Worm (Caenorhabditis elegans) whole organism, L1 larva: ENCODE results near the gene bud-13.

Experiments used
- Y116A8C.19 ChIP-seq: sonication (generic microtip); optimal IDR thresholded peaks from 2 replicates; lab custom pipeline; 2016; ENCODE audit warnings: missing compliant biosample characterization, missing genetic modification characterization, borderline replicate concordance
- aly-2 ChIP-seq: fragments of 150-350 bp; optimal IDR thresholded peaks from 2 replicates; lab custom pipeline; 2014; ENCODE audit warnings: missing biosample characterization, missing genetic modification characterization
- ama-1 ChIP-seq: fragments of 150-350 bp; optimal IDR thresholded peaks from 2 replicates; lab custom pipeline; 2014
- blmp-1 ChIP-seq: fragments of 150-350 bp; optimal IDR thresholded peaks from 2 replicates; lab custom pipeline; 2014; ENCODE audit warnings: missing biosample characterization, missing genetic modification characterization
- ceh-8 ChIP-seq: fragments of 200-800 bp; sonication (Bioruptor generic); optimal IDR thresholded peaks from 2 replicates; lab custom pipeline; 2018; ENCODE audit warnings: mild to moderate bottlenecking, missing genetic modification characterization, moderate library complexity, missing compliant biosample characterization
- ceh-82 ChIP-seq, 3 experiments: fragments of 150-350 bp in 1 of 3; sonication (generic microtip) in 2 of 3; optimal IDR thresholded peaks; 2 replicates each; lab custom pipeline; 2014 to 2017; ENCODE audit warnings: missing biosample characterization in 3 of 3, missing genetic modification characterization in 3 of 3
- ceh-90 ChIP-seq: sonication (generic microtip); optimal IDR thresholded peaks from 2 replicates; lab custom pipeline; 2016; ENCODE audit warnings: missing genetic modification characterization, missing compliant biosample characterization
- ces-1 ChIP-seq: fragments of 150-350 bp; optimal IDR thresholded peaks from 2 replicates; lab custom pipeline; 2014; ENCODE audit warnings: missing biosample characterization, missing genetic modification reagents, missing genetic modification characterization
- dpl-1 ChIP-seq, 3 experiments: fragments of 150-350 bp in 2 of 3; sonication (generic microtip) in 1 of 3; optimal IDR thresholded peaks; 2 replicates each; lab custom pipeline; 2014 to 2017; ENCODE audit warnings: missing biosample characterization in 3 of 3, missing genetic modification characterization in 3 of 3, missing genetic modification reagents in 3 of 3
- dsc-1 ChIP-seq: sonication (generic microtip); optimal IDR thresholded peaks from 2 replicates; lab custom pipeline; 2016; ENCODE audit warnings: mild to moderate bottlenecking, missing genetic modification characterization, missing compliant biosample characterization
- efl-1 ChIP-seq, 4 experiments: fragments of 150-350 bp; optimal IDR thresholded peaks in 3 of 4; peaks in 1 of 4; 1 replicate in 1 of 4; 2 replicates in 3 of 4; lab custom pipeline; 2014; ENCODE audit warnings: missing biosample characterization in 2 of 4, missing genetic modification characterization in 2 of 4, missing genetic modification reagents in 2 of 4
- efl-3 ChIP-seq: fragments of 200-800 bp; sonication (Bioruptor generic); optimal IDR thresholded peaks from 2 replicates; lab custom pipeline; 2018; ENCODE audit warnings: mild to moderate bottlenecking, missing genetic modification characterization, missing compliant biosample characterization
- egl-27 ChIP-seq, 2 experiments: fragments of 150-350 bp in 1 of 2; sonication (generic microtip); optimal IDR thresholded peaks; 3 replicates each; lab custom pipeline; 2017 to 2018; ENCODE audit warnings: missing biosample characterization in 2 of 2, missing genetic modification characterization in 2 of 2, missing genetic modification reagents in 2 of 2
- elt-2 ChIP-seq: sonication (generic microtip); optimal IDR thresholded peaks from 2 replicates; lab custom pipeline; 2016; ENCODE audit warnings: missing genetic modification characterization, mild to moderate bottlenecking, inconsistent platforms, missing compliant biosample characterization, missing genetic modification reagents
- elt-3 ChIP-seq, 6 experiments: fragments of 150-350 bp in 1 of 6; sonication (generic microtip); optimal IDR thresholded peaks; 2 replicates each; lab custom pipeline; 2017 to 2018; ENCODE audit warnings: missing biosample characterization in 6 of 6, missing genetic modification characterization in 6 of 6, inconsistent platforms in 1 of 6
- ets-5 ChIP-seq: fragments of 200-800 bp; sonication (Bioruptor generic); IDR thresholded peaks from 2 replicates; pipeline ENCODE4 v1.3.6; 2022; ENCODE audit warnings: missing genetic modification characterization, missing compliant biosample characterization
- fkh-10 ChIP-seq: sonication (generic microtip); optimal IDR thresholded peaks from 2 replicates; lab custom pipeline; 2017; ENCODE audit warnings: missing biosample characterization, missing genetic modification reagents, missing genetic modification characterization
- fkh-4 ChIP-seq: sonication (generic microtip); optimal IDR thresholded peaks from 2 replicates; lab custom pipeline; 2016; ENCODE audit warnings: missing compliant biosample characterization, missing genetic modification characterization, borderline replicate concordance
- fkh-8 ChIP-seq: sonication (generic microtip); optimal IDR thresholded peaks from 2 replicates; lab custom pipeline; 2016; ENCODE audit warnings: mild to moderate bottlenecking, missing genetic modification characterization, missing compliant biosample characterization
- fos-1 ChIP-seq: fragments of 150-350 bp; optimal IDR thresholded peaks from 2 replicates; lab custom pipeline; 2014; ENCODE audit warnings: missing biosample characterization, missing genetic modification characterization
- grh-1 ChIP-seq: fragments of 200-800 bp; sonication (Bioruptor generic); IDR thresholded peaks from 2 replicates; pipeline ENCODE4 v1.3.6; 2022; ENCODE audit warnings: missing genetic modification reagents, missing genetic modification characterization, missing compliant biosample characterization
- hlh-17 ChIP-seq: fragments of 200-800 bp; sonication (Bioruptor generic); optimal IDR thresholded peaks from 2 replicates; lab custom pipeline; 2018; ENCODE audit warnings: missing genetic modification characterization, mild to moderate bottlenecking, missing compliant biosample characterization, moderate library complexity, borderline replicate concordance
- hpl-2 ChIP-seq: fragments of 150-350 bp; optimal IDR thresholded peaks from 2 replicates; lab custom pipeline; 2014; ENCODE audit warnings: missing biosample characterization, missing genetic modification reagents, missing genetic modification characterization
- jun-1 ChIP-seq: fragments of 150-350 bp; optimal IDR thresholded peaks from 2 replicates; lab custom pipeline; 2014; ENCODE audit warnings: missing biosample characterization, missing genetic modification reagents, missing genetic modification characterization
- lin-14 ChIP-seq: fragments of 200-800 bp; sonication (Bioruptor generic); optimal IDR thresholded peaks from 2 replicates; lab custom pipeline; 2018; ENCODE audit warnings: mild to moderate bottlenecking, missing genetic modification characterization, moderate library complexity, missing compliant biosample characterization
- mdl-1 ChIP-seq, 2 experiments: fragments of 150-350 bp; optimal IDR thresholded peaks; 2 replicates each; lab custom pipeline; 2014 to 2017; ENCODE audit warnings: missing biosample characterization in 2 of 2, missing genetic modification characterization in 2 of 2, inconsistent platforms in 1 of 2
- mep-1 ChIP-seq: fragments of 150-350 bp; optimal IDR thresholded peaks from 2 replicates; lab custom pipeline; 2014; ENCODE audit warnings: missing biosample characterization, missing genetic modification characterization
- nhr-19 ChIP-seq: fragments of 200-800 bp; sonication (Bioruptor generic); conservative IDR thresholded peaks from 2 replicates; pipeline ENCODE4 v1.3.6; 2022; ENCODE audit warnings: missing genetic modification characterization, missing compliant biosample characterization
- nhr-20 ChIP-seq: sonication (generic microtip); optimal IDR thresholded peaks from 2 replicates; lab custom pipeline; 2016; ENCODE audit warnings: mild to moderate bottlenecking, missing genetic modification characterization, missing compliant biosample characterization
- nhr-237 ChIP-seq: fragments of 150-350 bp; optimal IDR thresholded peaks from 2 replicates; lab custom pipeline; 2014; ENCODE audit warnings: missing biosample characterization, missing genetic modification characterization
- nhr-47 ChIP-seq: sonication (generic microtip); optimal IDR thresholded peaks from 2 replicates; lab custom pipeline; 2016; ENCODE audit warnings: mild to moderate bottlenecking, missing genetic modification characterization, moderate library complexity, missing compliant biosample characterization
- nhr-71 ChIP-seq: sonication (generic microtip); optimal IDR thresholded peaks from 2 replicates; lab custom pipeline; 2016; ENCODE audit warnings: mild to moderate bottlenecking, missing genetic modification characterization, moderate library complexity, missing compliant biosample characterization
- skn-1 ChIP-seq: fragments of 150-350 bp; optimal IDR thresholded peaks from 2 replicates; lab custom pipeline; 2014; ENCODE audit warnings: missing biosample characterization, missing genetic modification characterization
- snpc-4 ChIP-seq: fragments of 150-350 bp; optimal IDR thresholded peaks from 2 replicates; lab custom pipeline; 2014; ENCODE audit warnings: missing biosample characterization, missing genetic modification characterization
- snu-23 ChIP-seq: sonication (generic microtip); optimal IDR thresholded peaks from 2 replicates; lab custom pipeline; 2016; ENCODE audit warnings: missing genetic modification characterization, missing compliant biosample characterization
- sptf-1 ChIP-seq: fragments of 150-350 bp; optimal IDR thresholded peaks from 2 replicates; lab custom pipeline; 2014; ENCODE audit warnings: missing biosample characterization, missing genetic modification characterization
- swsn-7 ChIP-seq: sonication (generic microtip); optimal IDR thresholded peaks from 2 replicates; lab custom pipeline; 2016; ENCODE audit warnings: missing genetic modification characterization, missing compliant biosample characterization
- tbx-2 ChIP-seq: sonication (generic microtip); optimal IDR thresholded peaks from 2 replicates; lab custom pipeline; 2016; ENCODE audit warnings: missing genetic modification characterization, missing compliant biosample characterization
- tlp-1 ChIP-seq: fragments of 150-350 bp; optimal IDR thresholded peaks from 2 replicates; lab custom pipeline; 2014; ENCODE audit warnings: missing biosample characterization, missing genetic modification characterization
- unc-30 ChIP-seq: sonication (generic microtip); optimal IDR thresholded peaks from 2 replicates; lab custom pipeline; 2017; ENCODE audit warnings: missing biosample characterization, missing genetic modification characterization
- unc-62 ChIP-seq: fragments of 150-350 bp; optimal IDR thresholded peaks from 2 replicates; lab custom pipeline; 2014; ENCODE audit warnings: missing biosample characterization, missing genetic modification reagents, missing genetic modification characterization
- unc-86 ChIP-seq: sonication (generic microtip); optimal IDR thresholded peaks from 2 replicates; lab custom pipeline; 2016; ENCODE audit warnings: missing genetic modification characterization, missing compliant biosample characterization
- vab-15 ChIP-seq: sonication (generic microtip); optimal IDR thresholded peaks from 2 replicates; lab custom pipeline; 2017; ENCODE audit warnings: missing genotype, mild to moderate bottlenecking, missing genetic modification characterization, missing compliant biosample characterization
- xbp-1 ChIP-seq: sonication (generic microtip); optimal IDR thresholded peaks from 2 replicates; lab custom pipeline; 2016; ENCODE audit warnings: missing genetic modification characterization, missing compliant biosample characterization
- zip-4 ChIP-seq: fragments of 200-800 bp; sonication (Bioruptor generic); optimal IDR thresholded peaks from 2 replicates; lab custom pipeline; 2018; ENCODE audit warnings: mild to moderate bottlenecking, missing genetic modification characterization, moderate library complexity, missing compliant biosample characterization
- ztf-4 ChIP-seq: fragments of 150-350 bp; optimal IDR thresholded peaks from 2 replicates; lab custom pipeline; 2014; ENCODE audit warnings: missing biosample characterization, missing genetic modification characterization

bud-13 gene

DNA sequence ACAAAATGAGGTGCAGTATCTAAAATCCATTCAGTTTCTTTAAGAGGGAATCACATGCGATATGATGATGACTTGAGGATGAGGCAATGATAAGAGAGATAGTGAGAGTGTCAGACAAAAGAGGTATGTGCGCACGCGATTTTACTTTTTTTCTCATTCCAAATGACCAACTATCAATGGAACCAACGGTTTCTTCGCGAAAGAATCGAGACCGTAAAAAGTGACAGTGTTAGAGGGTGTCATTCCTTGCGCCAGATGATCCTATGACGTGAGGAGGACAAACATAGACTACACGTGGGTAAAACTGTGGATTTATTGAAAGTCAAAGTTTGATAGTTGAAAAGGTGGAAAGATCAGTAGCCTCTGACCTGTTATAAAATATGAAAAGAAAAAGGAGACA lies 16.3 kb upstream of the bud-13 start (continued):
- TF ChIP-seq blmp-1 (tag; lab: Kevin White, UChicago) (peak; percentile 97), sptf-1 (tag; lab: Kevin White, UChicago) (no peak), efl-3 (no peak), jun-1 (tag; lab: Kevin White, UChicago) (peak; percentile 5), elt-2 (no peak), grh-1 (no peak), aly-2 (tag; lab: Kevin White, UChicago) (no peak), ceh-8 (GFP tag; lab: Kevin White, UChicago) (no peak)
- TF ChIP-seq, all 84 proteins: peak for 19

DNA sequence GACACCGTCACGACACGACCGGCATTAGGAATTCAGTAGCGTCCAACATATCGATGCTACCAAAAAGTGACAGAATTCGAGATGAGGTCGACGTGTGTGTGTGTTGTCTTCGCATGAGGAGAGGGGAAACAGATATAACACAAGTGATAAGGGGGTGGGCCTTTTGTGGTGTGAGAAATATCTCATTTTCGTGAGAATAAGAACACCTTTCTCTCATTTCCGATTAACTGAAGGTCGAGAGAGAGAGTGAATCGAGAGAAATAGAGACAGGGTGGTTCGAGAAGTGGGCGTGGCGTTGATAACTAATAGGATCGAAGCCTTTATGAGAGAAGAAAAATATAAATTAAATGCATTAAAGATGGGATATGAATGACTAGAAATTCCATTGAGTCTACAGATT lies 15.6 kb upstream of the bud-13 start:
- TF ChIP-seq snu-23 (GFP tag; lab: Kevin White, UChicago) (peak; percentile 33), elt-3 (tag; optimal IDR thresholded peaks at IDR 0.05; lab: Kevin White, UChicago) (peak in 3 of 6 experiments; percentile 38 to 69 (median 51)), dsc-1 (tag; lab: Kevin White, UChicago) (peak; percentile 34), blmp-1 (tag; lab: Kevin White, UChicago) (peak; percentile 83), dpl-1 (GFP tag; optimal IDR thresholded peaks at IDR 0.05; lab: Kevin White, UChicago) (no peak), ceh-90 (tag; lab: Kevin White, UChicago) (no peak), vab-15 (tag; lab: Kevin White, UChicago) (no peak), unc-86 (tag; lab: Kevin White, UChicago) (peak; percentile 52), unc-62 (GFP tag; lab: Kevin White, UChicago) (no peak), ceh-8 (GFP tag; lab: Kevin White, UChicago) (no peak), lin-14 (GFP tag; lab: Kevin White, UChicago) (peak; percentile 59), nhr-71 (peak; percentile 29), hpl-2 (GFP tag; lab: Kevin White, UChicago) (no peak), snpc-4 (no peak), nhr-19 (GFP tag; lab: Robert Waterston, UW) (no peak), egl-27 (tag; optimal IDR thresholded peaks at IDR 0.05; lab: Kevin White, UChicago) (no peak), Y116A8C.19 (tag; lab: Kevin White, UChicago) (no peak)
- TF ChIP-seq, all 84 proteins: peak for 7

DNA sequence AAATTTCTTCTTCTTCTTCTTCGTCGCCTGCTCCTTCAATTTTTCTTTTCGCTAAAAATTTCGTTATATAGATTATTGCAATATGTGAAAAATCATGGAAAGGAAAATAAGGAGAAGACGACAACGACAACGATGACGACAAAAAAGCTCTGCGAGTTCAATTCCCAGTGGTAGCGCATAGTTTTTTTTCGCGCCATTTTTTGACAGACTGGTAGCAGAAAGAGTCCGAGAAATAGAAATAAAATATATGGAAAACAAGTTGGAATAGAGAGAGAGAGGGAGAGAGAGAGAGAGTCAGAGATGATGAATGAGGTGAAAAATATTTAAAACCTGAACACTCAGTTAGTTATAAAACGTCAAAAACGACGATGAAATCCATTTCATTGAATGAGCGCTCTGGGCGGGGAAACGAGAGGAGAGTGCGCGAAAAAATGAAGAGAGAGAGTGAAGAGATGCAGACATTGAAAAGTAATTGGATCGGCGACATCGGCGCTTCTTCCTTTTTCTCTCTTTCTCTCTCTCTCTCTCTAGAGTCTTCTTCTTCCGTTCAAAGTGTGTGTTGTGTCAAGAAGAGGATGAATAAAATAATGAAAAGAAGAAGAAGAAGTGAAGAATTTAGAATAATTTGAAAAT lies 14.4 kb upstream of the bud-13 start, which contains the start of gene pde-2:
pde-2 (minus strand) TSS at position 51 of the 633 bp plus-strand sequence.
- TF ChIP-seq fos-1 (tag; lab: Kevin White, UChicago): no peak
- TF ChIP-seq snpc-4: no peak
- no peak for TF ChIP-seq ama-1 (lab: Kevin White, UChicago)
- no peak for TF ChIP-seq ces-1 (GFP tag; lab: Kevin White, UChicago)
- TF ChIP-seq unc-86 (tag; lab: Kevin White, UChicago): peak; percentile 5
- TF ChIP-seq ets-5 (GFP tag; lab: Robert Waterston, UW): no peak
- peak in 1 of 2 experiments; percentile 32 for TF ChIP-seq mdl-1 (tag; optimal IDR thresholded peaks at IDR 0.05; lab: Kevin White, UChicago)
- peak in 2 of 3 experiments; percentile 34 to 37 for TF ChIP-seq ceh-82 (tag; optimal IDR thresholded peaks at IDR 0.05; lab: Kevin White, UChicago)
- no peak for TF ChIP-seq fkh-4 (tag; lab: Kevin White, UChicago)
- peak; percentile 18 for TF ChIP-seq fkh-8 (tag; lab: Kevin White, UChicago)
- no peak for TF ChIP-seq nhr-237 (tag; lab: Kevin White, UChicago)
- peak; percentile 47 for TF ChIP-seq skn-1 (tag; lab: Kevin White, UChicago)
- TF ChIP-seq hlh-17 (GFP tag; lab: Kevin White, UChicago): no peak
- TF ChIP-seq elt-3 (tag; optimal IDR thresholded peaks at IDR 0.05; lab: Kevin White, UChicago): no peak
- TF ChIP-seq xbp-1: peak; percentile 28
- TF ChIP-seq nhr-47 (tag; lab: Kevin White, UChicago): peak; percentile 58
- peak; percentile 51 for TF ChIP-seq swsn-7 (tag; lab: Kevin White, UChicago)
- TF ChIP-seq dsc-1 (tag; lab: Kevin White, UChicago): peak; percentile 26
- no peak for TF ChIP-seq Y116A8C.19 (tag; lab: Kevin White, UChicago)
- peak; percentile 60 for TF ChIP-seq snu-23 (GFP tag; lab: Kevin White, UChicago)
- TF ChIP-seq fkh-10 (GFP tag; lab: Kevin White, UChicago): peak; percentile 63
- TF ChIP-seq unc-30 (tag; lab: Kevin White, UChicago): no peak
- TF ChIP-seq nhr-19 (GFP tag; lab: Robert Waterston, UW): peak; percentile 35; the same call in 1 of the 2 replicates
- peak; percentile 33 for TF ChIP-seq ztf-4 (tag; lab: Kevin White, UChicago)
- TF ChIP-seq mep-1 (tag; lab: Kevin White, UChicago): peak; percentile 78
- no peak for TF ChIP-seq tlp-1
- no peak for TF ChIP-seq zip-4 (GFP tag; lab: Kevin White, UChicago)
- TF ChIP-seq nhr-20 (tag; lab: Kevin White, UChicago): peak; percentile 28
- peak; percentile 19 to 45 for TF ChIP-seq efl-1 (optimal IDR thresholded peaks at IDR 0.05; lab: Kevin White, UChicago)
- TF ChIP-seq efl-1 (GFP tag; optimal IDR thresholded peaks at IDR 0.05 in 1 of 2; lab: Kevin White, UChicago): no peak
- TF ChIP-seq lin-14 (GFP tag; lab: Kevin White, UChicago): peak; percentile 89
- TF ChIP-seq tbx-2 (tag; lab: Kevin White, UChicago): peak; percentile 54
